Worm (Caenorhabditis elegans) whole organism, early embryonic: ENCODE data around the gene Y62H9A.13.

ENCODE experiments used
- aly-1 ChIP-seq: sonication (generic microtip); optimal IDR thresholded peaks from 2 replicates; lab custom pipeline; 2016; ENCODE audit warnings: missing genetic modification characterization, missing compliant biosample characterization
- ama-1 ChIP-seq: fragments of 150-350 bp; optimal IDR thresholded peaks from 2 replicates; lab custom pipeline; 2014
- ets-7 ChIP-seq: sonication (generic microtip); optimal IDR thresholded peaks from 2 replicates; lab custom pipeline; 2016; ENCODE audit warnings: missing genotype, missing genetic modification characterization, missing compliant biosample characterization
- sea-1 ChIP-seq: fragments of 200-800 bp; sonication (Bioruptor generic); conservative IDR thresholded peaks from 2 replicates; pipeline ENCODE4 v1.3.6; 2022; ENCODE audit warnings: missing genetic modification characterization, missing compliant biosample characterization
- tbx-11 ChIP-seq: fragments of 200-800 bp; sonication (Bioruptor generic); IDR thresholded peaks from 2 replicates; pipeline ENCODE4 v1.3.6; 2022; ENCODE audit warnings: missing genetic modification characterization, missing compliant biosample characterization
- tbx-37 ChIP-seq: fragments of 200-800 bp; sonication (Bioruptor generic); conservative IDR thresholded peaks from 2 replicates; pipeline ENCODE4 v1.3.6; 2022; ENCODE audit warnings: missing genetic modification reagents, missing genetic modification characterization, missing compliant biosample characterization
- tra-4 ChIP-seq: sonication (generic microtip); optimal IDR thresholded peaks from 2 replicates; lab custom pipeline; 2017; ENCODE audit warnings: missing genetic modification characterization, missing compliant biosample characterization

- TF ChIP-seq tbx-37 (GFP tag; lab: Robert Waterston, UW) (no peak), ama-1 (lab: Kevin White, UChicago) (no peak), tra-4 (tag; lab: Kevin White, UChicago) (no peak), aly-1 (tag; lab: Kevin White, UChicago) (no peak), sea-1 (GFP tag; lab: Robert Waterston, UW) (no peak), ets-7 (tag; lab: Kevin White, UChicago) (no peak), tbx-11 (GFP tag; lab: Robert Waterston, UW) (no peak)
Measured at ce11 chrX:11925243-11925642, 8.4 kb downstream of the Y62H9A.13 start.
